Worm (Caenorhabditis elegans): ENCODE data around the gene daf-7.

Gene daf-7

DNA sequence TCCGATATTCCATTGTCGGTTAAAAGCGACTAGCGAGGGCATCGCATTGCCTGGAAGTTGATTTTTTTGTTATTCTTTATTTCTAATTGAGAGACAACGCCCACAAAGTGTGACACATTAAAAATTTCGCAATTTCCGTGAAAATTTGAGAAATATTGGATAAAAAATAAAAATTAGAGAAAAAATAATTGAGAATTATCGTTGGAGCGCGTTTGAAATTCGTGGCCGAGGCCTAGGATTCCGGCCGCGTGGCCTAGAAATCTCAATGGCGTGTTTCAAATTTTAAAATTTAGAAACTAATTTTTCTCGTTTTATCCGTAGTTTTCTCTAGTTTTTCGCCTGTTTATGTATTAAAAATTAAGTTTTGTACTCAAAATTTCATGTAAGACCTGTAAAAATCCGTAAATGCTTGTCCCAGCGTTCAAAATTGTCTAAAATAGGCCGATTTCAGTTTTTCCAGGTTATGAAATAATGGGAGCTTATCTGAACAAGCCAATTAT lies 28.3 kb upstream of the daf-7 start, which contains the start of the genes dagl-2 and ppm-1.G (continued):
- peak; percentile 81 for TF ChIP-seq C08G9.2 (tag; optimal IDR thresholded peaks at IDR 0.05)
- 0 out of 2 replicates have a peak, but pooled peaks have one; percentile 36 for TF ChIP-seq unc-3 (GFP tag; conservative IDR thresholded peaks at IDR 0.05)
- peak; percentile 23 for TF ChIP-seq unc-3 (tag; optimal IDR thresholded peaks at IDR 0.05)
- TF ChIP-seq pag-3 (tag; optimal IDR thresholded peaks at IDR 0.05; ENCODE audit: borderline replicate concordance), result no peak
- peak; percentile 84 for TF ChIP-seq tbx-2 (tag; optimal IDR thresholded peaks at IDR 0.05)
- TF ChIP-seq F13H6.1 (tag; optimal IDR thresholded peaks at IDR 0.05), result peak; percentile 1
- no peak for TF ChIP-seq ceh-22 (tag; optimal IDR thresholded peaks at IDR 0.05)
- peak; percentile 71 for TF ChIP-seq elt-2 (tag; optimal IDR thresholded peaks at IDR 0.05)
- no peak for TF ChIP-seq pha-2 (tag; optimal IDR thresholded peaks at IDR 0.05)
- TF ChIP-seq ceh-19 (GFP tag; optimal IDR thresholded peaks at IDR 0.05), result no peak
- TF ChIP-seq K09A11.1 (tag; optimal IDR thresholded peaks at IDR 0.05; ENCODE audit: insufficient read depth), result no peak
- TF ChIP-seq fkh-6 (tag; optimal IDR thresholded peaks at IDR 0.05), result no peak
- no peak for TF ChIP-seq lin-11 (tag; optimal IDR thresholded peaks at IDR 0.05)
- TF ChIP-seq K02D7.2 (tag; optimal IDR thresholded peaks at IDR 0.05), result no peak
- TF ChIP-seq sdc-2 (tag; optimal IDR thresholded peaks at IDR 0.05), result peak; percentile 23
- TF ChIP-seq syd-9 (tag; optimal IDR thresholded peaks at IDR 0.05), result no peak
- no peak for TF ChIP-seq elt-4 (tag; optimal IDR thresholded peaks at IDR 0.05)
- peak; percentile 42 for TF ChIP-seq hlh-8 (tag; optimal IDR thresholded peaks at IDR 0.05)
- peak; percentile 0 for TF ChIP-seq unc-86 (tag; optimal IDR thresholded peaks at IDR 0.05)
- TF ChIP-seq hlh-13 (GFP tag; optimal IDR thresholded peaks at IDR 0.05), result no peak
- peak; percentile 53 for TF ChIP-seq tbx-7 (tag; optimal IDR thresholded peaks at IDR 0.05)
- no peak for TF ChIP-seq fkh-10 (GFP tag; optimal IDR thresholded peaks at IDR 0.05)
- TF ChIP-seq nfya-1 (tag; optimal IDR thresholded peaks at IDR 0.05), result peak; percentile 42
- TF ChIP-seq pqm-1 (tag; optimal IDR thresholded peaks at IDR 0.05), result peak; percentile 7
- TF ChIP-seq dmd-4 (tag; optimal IDR thresholded peaks at IDR 0.05; ENCODE audit: borderline replicate concordance), result no peak
- no peak for TF ChIP-seq pat-9 (tag; optimal IDR thresholded peaks at IDR 0.05)

DNA sequence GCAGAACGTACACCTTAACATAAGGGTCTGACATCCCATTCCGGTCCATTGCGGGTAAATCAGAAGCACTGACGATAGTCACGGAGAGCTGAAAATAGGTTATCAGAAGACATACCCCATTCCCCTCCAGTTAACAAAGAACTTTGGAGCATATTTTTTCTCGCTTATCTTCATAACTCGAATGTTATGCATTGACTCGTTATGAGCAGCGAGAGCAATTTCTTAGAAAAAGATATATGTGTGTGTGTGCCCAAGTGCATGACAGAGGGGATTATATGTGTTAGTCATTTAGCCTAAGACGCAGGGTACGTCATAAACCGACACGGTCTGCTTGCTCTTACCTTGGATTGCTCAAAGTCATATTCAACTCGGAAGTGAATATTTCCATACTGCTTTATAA lies 22.0 kb upstream of the daf-7 start:
- TF ChIP-seq pax-1 (tag; optimal IDR thresholded peaks at IDR 0.05), result peak; percentile 17
- no peak for TF ChIP-seq unc-3 (GFP tag; conservative IDR thresholded peaks at IDR 0.05)
- TF ChIP-seq unc-3 (tag; optimal IDR thresholded peaks at IDR 0.05), result no peak
- TF ChIP-seq fkh-10 (GFP tag; optimal IDR thresholded peaks at IDR 0.05), result no peak

DNA sequence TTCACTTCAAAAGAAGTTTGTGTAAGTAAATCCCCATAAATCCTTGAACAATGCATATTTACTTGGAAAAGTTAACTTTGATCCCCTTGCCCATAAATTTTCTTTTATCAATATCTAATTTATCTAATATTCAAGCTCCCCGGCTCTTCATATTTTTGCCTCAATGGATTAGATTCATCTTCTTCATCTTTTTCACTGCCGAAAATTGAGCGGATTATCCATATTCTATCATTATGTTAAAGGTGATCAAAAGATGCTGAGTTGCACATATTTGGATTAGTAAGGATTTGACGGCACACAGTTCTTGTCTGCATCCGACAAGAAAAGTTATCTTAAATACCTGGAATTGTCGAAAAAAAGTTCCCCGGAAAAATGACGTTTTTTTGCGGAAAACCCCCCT lies 21.1 kb upstream of the daf-7 start:
- no peak for TF ChIP-seq odd-2 (tag; optimal IDR thresholded peaks at IDR 0.05)
- TF ChIP-seq ceh-6 (GFP tag; optimal IDR thresholded peaks at IDR 0.05), result no peak
- TF ChIP-seq syd-9 (tag; optimal IDR thresholded peaks at IDR 0.05), result no peak
- no peak for TF ChIP-seq zip-5 (tag; optimal IDR thresholded peaks at IDR 0.05)
- TF ChIP-seq unc-3 (GFP tag; conservative IDR thresholded peaks at IDR 0.05), result no peak
- no peak for TF ChIP-seq unc-3 (tag; optimal IDR thresholded peaks at IDR 0.05)
- TF ChIP-seq tbx-7 (tag; optimal IDR thresholded peaks at IDR 0.05), result no peak
- no peak for TF ChIP-seq sdc-2 (tag; optimal IDR thresholded peaks at IDR 0.05)
- TF ChIP-seq dmd-4 (tag; optimal IDR thresholded peaks at IDR 0.05; ENCODE audit: borderline replicate concordance), result no peak
- TF ChIP-seq ceh-19 (GFP tag; optimal IDR thresholded peaks at IDR 0.05), result no peak
- no peak for TF ChIP-seq hlh-15 (tag; optimal IDR thresholded peaks at IDR 0.05)
- no peak for TF ChIP-seq Y22D7AL.16 (tag; optimal IDR thresholded peaks at IDR 0.05)
- no peak for TF ChIP-seq sox-2 (GFP tag; IDR thresholded peaks at IDR 0.05)
- no peak for TF ChIP-seq hlh-13 (GFP tag; optimal IDR thresholded peaks at IDR 0.05)
- no peak for TF ChIP-seq T23F11.4 (GFP tag; optimal IDR thresholded peaks at IDR 0.05)
- no peak for TF ChIP-seq ceh-48 (tag; optimal IDR thresholded peaks at IDR 0.05)
- TF ChIP-seq npax-4 (tag; optimal IDR thresholded peaks at IDR 0.05), result no peak
- no peak for TF ChIP-seq madf-2 (tag; optimal IDR thresholded peaks at IDR 0.05)
- no peak for TF ChIP-seq ceh-30 (tag; optimal IDR thresholded peaks at IDR 0.05)
- no peak for TF ChIP-seq pag-3 (tag; optimal IDR thresholded peaks at IDR 0.05; ENCODE audit: borderline replicate concordance)
